Worm (Caenorhabditis elegans): Measurements from ENCODE around the gene F28G4.2.

DNA sequence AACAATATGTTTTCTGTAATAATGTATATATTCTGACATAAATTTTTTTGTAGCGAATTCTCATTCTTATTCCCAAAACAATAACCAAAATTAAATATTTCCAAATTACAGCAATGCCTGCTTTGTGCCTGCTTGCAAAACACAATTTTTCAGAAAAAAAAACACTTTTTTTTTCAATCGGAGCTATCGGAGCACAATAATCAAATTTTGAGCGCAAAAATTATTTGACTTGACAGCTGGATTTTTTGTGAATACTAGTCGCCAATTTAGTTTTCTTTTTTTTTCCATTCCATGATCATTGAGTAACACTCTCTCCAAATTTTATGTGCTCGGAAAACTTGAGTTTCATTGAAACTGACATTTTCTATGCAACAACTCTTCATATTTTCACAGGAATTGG is 35.1 kb upstream of the F28G4.2 start, which contains the start of gene srh-180:
- no peak for TF ChIP-seq him-1 (tag; optimal IDR thresholded peaks at IDR 0.05)
- no peak for TF ChIP-seq nhr-120 (GFP tag; IDR thresholded peaks at IDR 0.05)
- TF ChIP-seq ceh-58 (GFP tag; IDR thresholded peaks at IDR 0.05): no peak
- TF ChIP-seq hsf-1 (GFP tag; IDR thresholded peaks at IDR 0.05): no peak
- TF ChIP-seq lir-1 (GFP tag; conservative IDR thresholded peaks at IDR 0.05): no peak
- no peak for TF ChIP-seq hrde-1 (tag; optimal IDR thresholded peaks at IDR 0.05; ENCODE audit: borderline replicate concordance)
- no peak for TF ChIP-seq Y56A3A.18 (GFP tag; IDR thresholded peaks at IDR 0.05)
